Fruit fly (Drosophila melanogaster) whole organism, pupa: ENCODE measurements around the gene CG13280.

Source experiments
- CG10348 ChIP-seq: fragments of 200-800 bp; sonication (Bioruptor generic); IDR thresholded peaks from 2 replicates; pipeline ENCODE4 v1.3.6; 2022; ENCODE audit warnings: missing biosample characterization, missing genetic modification characterization
- CG12605 ChIP-seq: fragments of 200-800 bp; sonication (Bioruptor generic); IDR thresholded peaks from 2 replicates; pipeline ENCODE4 v1.3.6; 2022; ENCODE audit warnings: missing biosample characterization, missing genetic modification characterization
- CG14655 ChIP-seq: fragments of 200-800 bp; sonication (Bioruptor generic); optimal IDR thresholded peaks from 3 replicates; lab custom pipeline; 2017; ENCODE audit warnings: mild to moderate bottlenecking, missing biosample characterization, missing genetic modification reagents, missing genetic modification characterization
- CG15710 ChIP-seq: fragments of 200-800 bp; sonication (Bioruptor generic); optimal IDR thresholded peaks from 2 replicates; lab custom pipeline; 2018; ENCODE audit warnings: missing biosample characterization, mild to moderate bottlenecking, missing genetic modification characterization, moderate library complexity
- CG32121 ChIP-seq: fragments of 200-800 bp; sonication (Bioruptor generic); IDR thresholded peaks from 2 replicates; pipeline ENCODE4 v1.3.6; 2022; ENCODE audit warnings: missing biosample characterization, missing genetic modification characterization
- CG34367 ChIP-seq: fragments of 200-800 bp; sonication (Bioruptor generic); optimal IDR thresholded peaks from 2 replicates; lab custom pipeline; 2018; ENCODE audit warnings: missing biosample characterization, mild to moderate bottlenecking, missing genetic modification characterization
- CG8301 ChIP-seq: fragments of 200-800 bp; sonication (Bioruptor generic); optimal IDR thresholded peaks from 2 replicates; lab custom pipeline; 2018; ENCODE audit warnings: missing biosample characterization, mild to moderate bottlenecking, missing genetic modification characterization
- D1 ChIP-seq: fragments of 200-800 bp; sonication (Bioruptor generic); optimal IDR thresholded peaks from 2 replicates; lab custom pipeline; 2018; ENCODE audit warnings: missing biosample characterization, mild to moderate bottlenecking, missing genetic modification characterization, moderate library complexity
- EcR ChIP-seq: fragments of 200-800 bp; sonication (Bioruptor generic); optimal IDR thresholded peaks from 3 replicates; lab custom pipeline; 2019; ENCODE audit warnings: missing biosample characterization, missing genetic modification characterization, mild to moderate bottlenecking, moderate library complexity, missing genetic modification reagents
- Ets98B ChIP-seq: fragments of 200-800 bp; sonication (Bioruptor generic); IDR thresholded peaks from 2 replicates; pipeline ENCODE4 v1.3.6; 2022; ENCODE audit warnings: missing biosample characterization, missing genetic modification characterization
- Pif1A ChIP-seq: fragments of 200-800 bp; sonication (Bioruptor generic); optimal IDR thresholded peaks from 3 replicates; lab custom pipeline; 2016; ENCODE audit warnings: missing biosample characterization, missing genetic modification characterization
- Pif1B ChIP-seq: fragments of 200-800 bp; sonication (Bioruptor generic); optimal IDR thresholded peaks from 3 replicates; lab custom pipeline; 2016; ENCODE audit warnings: missing biosample characterization, missing genetic modification characterization
- fd96Ca ChIP-seq: fragments of 200-800 bp; sonication (Bioruptor generic); IDR thresholded peaks from 3 replicates; pipeline ENCODE4 v1.3.6; 2022; ENCODE audit warnings: missing biosample characterization, missing genetic modification characterization
- gl ChIP-seq: fragments of 200-800 bp; sonication (Bioruptor generic); optimal IDR thresholded peaks from 2 replicates; lab custom pipeline; 2018; ENCODE audit warnings: missing biosample characterization, mild to moderate bottlenecking, missing genetic modification characterization

DNA sequence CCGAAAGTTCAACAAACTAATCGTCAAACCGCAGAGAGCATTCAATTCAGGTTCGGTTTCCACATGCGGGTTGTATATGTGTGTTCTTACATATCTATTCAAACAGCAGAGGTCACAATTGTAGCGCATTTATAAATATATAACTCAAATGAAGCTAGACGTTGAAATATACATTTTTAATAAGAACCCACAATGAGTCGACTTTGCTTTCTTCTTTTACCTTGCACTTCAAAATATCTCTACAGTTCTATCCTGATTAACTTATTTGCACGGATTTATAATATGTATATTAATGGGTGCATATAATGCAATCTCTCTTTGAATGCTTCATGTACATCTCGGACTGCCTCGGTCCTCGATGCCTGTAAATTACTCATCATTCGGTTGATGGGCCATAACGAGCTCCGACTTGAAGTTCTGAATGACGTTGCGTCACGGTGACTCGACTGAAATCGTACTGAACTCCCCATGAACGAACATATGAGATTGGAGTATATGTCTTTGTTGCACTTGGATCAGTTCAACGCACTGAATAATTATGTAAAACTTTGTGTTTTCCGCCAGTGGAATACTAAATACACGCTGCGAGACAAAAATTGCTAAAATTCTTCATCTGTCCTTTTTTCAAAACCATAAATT lies 2.4 kb downstream of the CG13280 start:
- TF ChIP-seq gl (tag; lab: Kevin White, UChicago) (peak; percentile 35), EcR (GFP tag; lab: Kevin White, UChicago) (peak; percentile 86), Ets98B (GFP tag; lab: Robert Waterston, UW) (peak; percentile 75), CG14655 (GFP tag; lab: Kevin White, UChicago) (peak; percentile 81), Pif1B (GFP tag; lab: Kevin White, UChicago) (peak; percentile 68), Pif1A (peak; percentile 80), CG32121 (GFP tag; lab: Robert Waterston, UW) (peak; percentile 74), CG10348 (GFP tag; lab: Robert Waterston, UW) (no peak), CG34367 (tag; lab: Kevin White, UChicago) (peak; percentile 70), CG15710 (tag; lab: Kevin White, UChicago) (peak; percentile 78), CG12605 (peak; percentile 50), D1 (peak; percentile 17), CG8301 (peak; percentile 80), fd96Ca (GFP tag; lab: Robert Waterston, UW) (no peak)
